Worm (Caenorhabditis elegans) whole organism, late embryonic: Measurements from ENCODE around the gene F14H12.3.

ENCODE experiments used
- C08G9.2 ChIP-seq: sonication (generic microtip); optimal IDR thresholded peaks from 2 replicates; lab custom pipeline; 2016; ENCODE audit warnings: mild to moderate bottlenecking, missing genetic modification characterization, moderate library complexity, missing compliant biosample characterization
- F13H6.1 ChIP-seq: sonication (generic microtip); optimal IDR thresholded peaks from 2 replicates; lab custom pipeline; 2016; ENCODE audit warnings: missing genetic modification characterization, missing compliant biosample characterization
- K02D7.2 ChIP-seq: sonication (generic microtip); optimal IDR thresholded peaks from 2 replicates; lab custom pipeline; 2017; ENCODE audit warnings: mild to moderate bottlenecking, missing genetic modification characterization, missing compliant biosample characterization
- T23F11.4 ChIP-seq: fragments of 200-800 bp; sonication (Bioruptor generic); optimal IDR thresholded peaks from 2 replicates; lab custom pipeline; 2018; ENCODE audit warnings: mild to moderate bottlenecking, missing genetic modification characterization, missing compliant biosample characterization
- Y22D7AL.16 ChIP-seq: sonication (generic microtip); optimal IDR thresholded peaks from 2 replicates; lab custom pipeline; 2016; ENCODE audit warnings: missing genetic modification characterization, missing compliant biosample characterization
- ceh-19 ChIP-seq: fragments of 200-800 bp; sonication (Bioruptor generic); optimal IDR thresholded peaks from 2 replicates; lab custom pipeline; 2018; ENCODE audit warnings: mild to moderate bottlenecking, missing genetic modification characterization, missing compliant biosample characterization
- ceh-48 ChIP-seq: sonication (generic microtip); optimal IDR thresholded peaks from 2 replicates; lab custom pipeline; 2016; ENCODE audit warnings: missing genetic modification characterization, inconsistent platforms, missing compliant biosample characterization
- ceh-6 ChIP-seq: fragments of 200-800 bp; sonication (Bioruptor generic); optimal IDR thresholded peaks from 2 replicates; lab custom pipeline; 2018; ENCODE audit warnings: mild to moderate bottlenecking, missing genetic modification characterization, missing compliant biosample characterization
- che-1 ChIP-seq: sonication (generic microtip); optimal IDR thresholded peaks from 2 replicates; lab custom pipeline; 2016; ENCODE audit warnings: mild to moderate bottlenecking, missing genetic modification characterization, missing compliant biosample characterization
- dmd-4 ChIP-seq: sonication (generic microtip); optimal IDR thresholded peaks from 2 replicates; lab custom pipeline; 2016; ENCODE audit warnings: borderline replicate concordance, missing genetic modification characterization, missing compliant biosample characterization
- elt-4 ChIP-seq: sonication (generic microtip); optimal IDR thresholded peaks from 2 replicates; lab custom pipeline; 2016; ENCODE audit warnings: missing genetic modification characterization, missing compliant biosample characterization
- ets-4 ChIP-seq: sonication (generic microtip); optimal IDR thresholded peaks from 2 replicates; lab custom pipeline; 2016; ENCODE audit warnings: missing genetic modification characterization, missing compliant biosample characterization
- fkh-10 ChIP-seq: fragments of 150-350 bp; optimal IDR thresholded peaks from 2 replicates; lab custom pipeline; 2014; ENCODE audit warnings: missing biosample characterization, missing genetic modification reagents, missing genetic modification characterization
- hlh-15 ChIP-seq: sonication (generic microtip); optimal IDR thresholded peaks from 2 replicates; lab custom pipeline; 2016; ENCODE audit warnings: missing genetic modification characterization, missing compliant biosample characterization
- hlh-30 ChIP-seq: sonication (generic microtip); optimal IDR thresholded peaks from 2 replicates; lab custom pipeline; 2017; ENCODE audit warnings: antibody characterized with exemption, missing genetic modification characterization, missing compliant biosample characterization; ENCODE audit not compliant: insufficient read depth
- hlh-8 ChIP-seq: sonication (generic microtip); optimal IDR thresholded peaks from 2 replicates; lab custom pipeline; 2016; ENCODE audit warnings: missing genotype, missing genetic modification characterization, missing compliant biosample characterization
- lim-6 ChIP-seq: sonication (generic microtip); optimal IDR thresholded peaks from 2 replicates; lab custom pipeline; 2016; ENCODE audit warnings: missing genetic modification characterization, missing compliant biosample characterization
- madf-2 ChIP-seq: sonication (generic microtip); optimal IDR thresholded peaks from 2 replicates; lab custom pipeline; 2017; ENCODE audit warnings: missing genetic modification characterization, missing compliant biosample characterization
- nhr-11 ChIP-seq: fragments of 150-350 bp; optimal IDR thresholded peaks from 2 replicates; lab custom pipeline; 2014; ENCODE audit warnings: missing biosample characterization, missing genetic modification characterization
- nhr-232 ChIP-seq: sonication (generic microtip); optimal IDR thresholded peaks from 2 replicates; lab custom pipeline; 2016; ENCODE audit warnings: missing genetic modification characterization, missing compliant biosample characterization
- npax-4 ChIP-seq: sonication (generic microtip); optimal IDR thresholded peaks from 2 replicates; lab custom pipeline; 2016; ENCODE audit warnings: missing genetic modification characterization, missing compliant biosample characterization
- odd-2 ChIP-seq: sonication (generic microtip); optimal IDR thresholded peaks from 2 replicates; lab custom pipeline; 2017; ENCODE audit warnings: antibody characterized with exemption, mild to moderate bottlenecking, missing genetic modification characterization, missing compliant biosample characterization
- pax-1 ChIP-seq: fragments of 150-350 bp; optimal IDR thresholded peaks from 2 replicates; lab custom pipeline; 2014; ENCODE audit warnings: missing biosample characterization, missing genetic modification characterization
- pha-4 ChIP-seq: fragments of 150-350 bp; optimal IDR thresholded peaks from 2 replicates; lab custom pipeline; 2018; ENCODE audit warnings: missing biosample characterization, missing genetic modification reagents, missing genetic modification characterization
- pqm-1 ChIP-seq: sonication (generic microtip); optimal IDR thresholded peaks from 2 replicates; lab custom pipeline; 2016; ENCODE audit warnings: missing genetic modification characterization, missing compliant biosample characterization
- syd-9 ChIP-seq: sonication (generic microtip); optimal IDR thresholded peaks from 2 replicates; lab custom pipeline; 2016; ENCODE audit warnings: mild to moderate bottlenecking, missing genetic modification characterization, moderate library complexity, missing compliant biosample characterization
- tbx-2 ChIP-seq: sonication (generic microtip); optimal IDR thresholded peaks from 2 replicates; lab custom pipeline; 2016; ENCODE audit warnings: missing genetic modification characterization, missing compliant biosample characterization
- tbx-7 ChIP-seq: sonication (generic microtip); optimal IDR thresholded peaks from 2 replicates; lab custom pipeline; 2016; ENCODE audit warnings: missing genotype, missing genetic modification characterization, missing compliant biosample characterization
- unc-42 ChIP-seq: sonication (generic microtip); optimal IDR thresholded peaks from 2 replicates; lab custom pipeline; 2016; ENCODE audit warnings: missing genotype, missing genetic modification characterization, missing compliant biosample characterization
- unc-55 ChIP-seq: sonication (generic microtip); optimal IDR thresholded peaks from 2 replicates; lab custom pipeline; 2017; ENCODE audit warnings: missing biosample characterization, missing genetic modification reagents, missing genetic modification characterization
- unc-86 ChIP-seq: sonication (generic microtip); optimal IDR thresholded peaks from 2 replicates; lab custom pipeline; 2016; ENCODE audit warnings: missing genetic modification characterization, missing compliant biosample characterization
- zip-5 ChIP-seq: sonication (generic microtip); optimal IDR thresholded peaks from 2 replicates; lab custom pipeline; 2016; ENCODE audit warnings: missing genetic modification characterization, missing compliant biosample characterization
- ztf-16 ChIP-seq: sonication (generic microtip); optimal IDR thresholded peaks from 2 replicates; lab custom pipeline; 2017; ENCODE audit warnings: missing genetic modification characterization, missing compliant biosample characterization

F14H12.3 gene

DNA sequence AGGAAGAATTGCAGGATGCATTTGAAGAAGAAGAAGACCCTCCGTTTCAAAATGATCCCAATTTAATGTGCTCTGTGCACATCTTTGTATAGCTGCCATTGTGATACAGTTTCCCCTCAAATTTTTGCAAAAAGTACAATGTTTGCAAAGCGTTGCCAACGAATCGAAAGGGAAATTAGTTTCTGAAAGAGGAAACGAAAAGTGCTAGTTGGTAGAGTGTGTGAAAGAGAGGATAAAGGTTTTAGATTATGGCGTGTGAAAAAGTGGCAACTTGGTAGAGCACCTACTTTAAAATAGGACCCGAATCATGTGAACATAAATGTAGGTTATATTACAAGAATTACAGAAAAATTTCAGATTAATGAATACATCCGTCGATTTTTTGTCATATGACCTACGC, 32.3 kb upstream of the F14H12.3 start, which contains the start of gene C52B9.8:
TSS of gene C52B9.8 (minus strand) at position 101 of the 400 bp plus-strand sequence.
- TF ChIP-seq nhr-232 (tag; lab: Kevin White, UChicago) (no peak), Y22D7AL.16 (no peak), nhr-11 (no peak), ceh-19 (GFP tag; lab: Kevin White, UChicago) (no peak), madf-2 (tag; lab: Kevin White, UChicago) (no peak), F13H6.1 (tag; lab: Kevin White, UChicago) (no peak), hlh-30 (tag; lab: Kevin White, UChicago) (no peak), odd-2 (tag; lab: Kevin White, UChicago) (no peak), unc-55 (GFP tag; lab: Kevin White, UChicago) (no peak), tbx-7 (tag; lab: Kevin White, UChicago) (no peak), syd-9 (tag; lab: Kevin White, UChicago) (no peak), ceh-6 (GFP tag; lab: Kevin White, UChicago) (no peak), zip-5 (tag; lab: Kevin White, UChicago) (no peak), dmd-4 (no peak), hlh-15 (tag; lab: Kevin White, UChicago) (no peak), npax-4 (no peak)
- TF ChIP-seq, all 69 proteins: peak for 0

DNA sequence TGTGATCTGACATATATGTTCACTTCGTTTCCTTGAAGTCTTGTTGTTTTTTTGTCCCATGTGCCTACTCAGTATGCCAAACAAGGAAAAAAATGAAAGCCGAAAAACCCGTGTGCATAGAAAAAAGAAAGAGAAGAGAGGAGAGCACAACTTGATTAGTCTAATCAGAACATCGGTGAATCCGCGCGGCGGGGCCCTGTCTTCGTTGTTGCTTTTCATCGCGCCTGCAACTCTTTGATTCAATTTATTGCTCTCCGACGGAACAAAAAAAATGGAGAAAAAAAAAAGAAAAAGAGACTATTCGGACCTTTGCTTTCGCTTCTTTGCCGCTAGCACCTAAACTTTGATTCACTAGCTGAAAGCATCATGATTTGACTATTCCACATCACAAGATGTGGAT, 29.1 kb upstream of the F14H12.3 start:
- TF ChIP-seq che-1 (tag; lab: Kevin White, UChicago) (no peak), unc-86 (tag; lab: Kevin White, UChicago) (no peak), unc-42 (tag; lab: Kevin White, UChicago) (peak; percentile 95), lim-6 (no peak), K02D7.2 (tag; lab: Kevin White, UChicago) (no peak), pax-1 (tag; lab: Kevin White, UChicago) (no peak), nhr-11 (no peak), fkh-10 (GFP tag; lab: Kevin White, UChicago) (peak; percentile 24), ztf-16 (tag; lab: Kevin White, UChicago) (no peak), hlh-8 (tag; lab: Kevin White, UChicago) (no peak), tbx-2 (no peak)

DNA sequence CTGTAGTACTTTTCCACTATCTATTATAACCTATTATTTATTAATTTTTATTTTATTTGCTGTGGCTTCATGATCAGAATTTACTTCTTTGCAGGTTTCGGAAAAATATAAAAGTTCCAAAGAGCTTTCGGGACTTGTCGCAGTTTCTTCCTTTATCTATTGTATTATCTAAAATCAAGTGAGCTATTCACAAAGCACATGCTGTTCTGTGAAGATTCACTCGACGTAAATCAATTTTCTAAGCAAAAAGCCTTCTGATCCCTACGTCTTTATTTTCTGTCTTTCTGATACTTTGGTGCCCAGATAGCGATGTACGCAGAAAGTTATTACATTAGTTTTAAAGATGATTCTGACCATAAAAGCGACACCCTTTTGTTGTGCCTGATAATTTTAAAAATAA, 26.9 kb upstream of the F14H12.3 start:
- TF ChIP-seq unc-42 (tag; lab: Kevin White, UChicago) (peak; percentile 36), ceh-48 (tag; lab: Kevin White, UChicago) (no peak)

DNA sequence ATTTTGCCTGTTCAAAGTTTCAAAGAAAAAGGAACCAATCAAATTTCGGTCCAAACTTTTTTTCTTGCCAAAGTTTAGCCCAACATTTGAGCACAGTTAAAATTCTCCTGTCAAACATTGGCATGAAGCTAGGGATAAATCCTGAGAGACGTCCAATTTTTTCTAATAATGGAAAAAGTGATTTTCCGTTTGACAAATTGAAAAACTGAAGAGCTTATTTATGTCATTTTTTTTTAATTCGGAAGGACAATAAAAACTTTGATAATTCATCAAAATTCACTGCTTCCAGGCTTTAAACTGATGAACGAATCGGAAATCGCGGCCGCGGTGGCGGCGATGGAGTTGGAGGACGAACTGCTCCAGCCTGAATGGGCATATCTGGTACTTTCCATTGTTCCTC, 23.5 kb upstream of the F14H12.3 start, which contains the start of gene dop-6:
TSS of gene dop-6 (plus strand) at position 301 of the 400 bp plus-strand sequence.
- no peak for TF ChIP-seq T23F11.4 (GFP tag; lab: Kevin White, UChicago)

DNA sequence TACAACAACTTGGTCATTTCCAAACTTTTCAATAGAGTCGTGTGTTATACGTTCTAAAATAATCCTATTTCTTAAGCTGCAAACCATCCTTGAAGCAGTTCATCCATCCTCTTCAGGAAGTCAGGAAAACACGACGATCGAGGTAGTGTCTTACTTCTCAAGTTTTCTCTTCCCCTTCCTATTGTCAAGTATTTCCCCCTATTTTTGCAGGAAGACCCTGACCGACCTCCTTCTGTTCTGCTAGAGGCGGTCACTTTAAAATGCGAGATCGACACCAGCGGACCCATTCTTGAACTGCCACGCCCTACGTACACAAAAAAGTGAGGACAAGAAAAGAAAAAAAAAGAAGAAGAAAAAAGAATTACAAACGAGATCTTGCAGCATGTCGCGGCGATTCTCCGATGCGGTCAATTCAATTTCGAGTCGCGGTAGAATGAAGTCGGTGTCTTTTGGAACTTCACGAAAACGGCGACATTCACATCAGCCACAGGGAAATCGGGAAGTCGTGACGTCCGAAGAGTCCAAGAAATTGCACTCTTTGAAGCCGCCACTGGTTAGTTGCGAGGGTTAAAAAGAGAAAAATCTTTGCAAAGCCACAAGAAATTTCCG, 21.1 kb upstream of the F14H12.3 start:
- TF ChIP-seq unc-42 (tag; lab: Kevin White, UChicago): peak; percentile 58
- TF ChIP-seq pax-1 (tag; lab: Kevin White, UChicago): no peak

DNA sequence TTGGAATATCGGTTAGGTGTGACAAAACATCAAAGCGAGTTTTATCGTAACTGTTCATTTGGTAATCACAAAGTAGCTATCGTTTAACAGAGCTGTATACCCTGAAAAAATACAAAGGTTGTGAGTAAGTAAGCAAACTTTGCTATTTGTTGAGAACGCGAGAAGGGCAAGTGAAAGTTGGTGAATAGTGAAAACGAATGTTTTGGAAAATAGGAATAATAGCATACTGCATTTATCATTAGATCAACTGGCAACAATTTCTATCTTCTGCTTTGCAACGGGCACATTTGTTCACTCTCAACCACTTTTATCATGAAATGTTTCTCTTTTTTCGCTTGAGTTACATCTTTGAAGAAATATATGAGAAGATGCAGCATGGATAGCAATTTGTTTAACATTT, 15.2 kb upstream of the F14H12.3 start, which contains the start of gene C24A8.5:
TSS of gene C24A8.5 (minus strand) at position 101 of the 400 bp plus-strand sequence.
- no peak for TF ChIP-seq hlh-15 (tag; lab: Kevin White, UChicago)
- TF ChIP-seq tbx-2: no peak
- TF ChIP-seq nhr-11: no peak
- no peak for TF ChIP-seq C08G9.2
- no peak for TF ChIP-seq ztf-16 (tag; lab: Kevin White, UChicago)
- TF ChIP-seq Y22D7AL.16: no peak
- no peak for TF ChIP-seq pha-4 (tag; lab: Kevin White, UChicago)
- no peak for TF ChIP-seq pqm-1 (tag; lab: Kevin White, UChicago)
- TF ChIP-seq dmd-4: no peak
- TF ChIP-seq ets-4 (tag; lab: Kevin White, UChicago): no peak
- TF ChIP-seq hlh-8 (tag; lab: Kevin White, UChicago): no peak
- no peak for TF ChIP-seq elt-4 (tag; lab: Kevin White, UChicago)
